Worm (Caenorhabditis elegans) whole organism, L4 larva: ENCODE results near the gene B0334.20.
A peak's percentile ranks its signal among the peaks of the same experiment; 100 is the strongest.

ENCODE experiments used
- F10B5.3 ChIP-seq: sonication (generic microtip); optimal IDR thresholded peaks from 2 replicates; lab custom pipeline; 2016; ENCODE audit warnings: mild to moderate bottlenecking, missing genetic modification characterization, missing compliant biosample characterization
- F26F4.8 ChIP-seq: fragments of 200-800 bp; sonication (Bioruptor generic); conservative IDR thresholded peaks from 2 replicates; pipeline ENCODE4 v1.3.6; 2022; ENCODE audit warnings: missing genetic modification characterization, missing compliant biosample characterization
- F37D6.2 ChIP-seq: sonication (generic microtip); optimal IDR thresholded peaks from 2 replicates; lab custom pipeline; 2016; ENCODE audit warnings: mild to moderate bottlenecking, missing genetic modification characterization, missing compliant biosample characterization
- R02D3.7 ChIP-seq: fragments of 150-350 bp; sonication (generic microtip); optimal IDR thresholded peaks from 3 replicates; lab custom pipeline; 2014; ENCODE audit warnings: missing biosample characterization, missing genetic modification characterization
- Y105C5A.15 ChIP-seq: fragments of 200-800 bp; sonication (Bioruptor generic); IDR thresholded peaks from 2 replicates; pipeline ENCODE4 v1.3.6; 2022; ENCODE audit warnings: missing genetic modification characterization, missing compliant biosample characterization
- Y75B8A.6 ChIP-seq: fragments of 200-800 bp; sonication (Bioruptor generic); IDR thresholded peaks from 2 replicates; pipeline ENCODE4 v1.3.6; 2022; ENCODE audit warnings: missing genetic modification reagents, missing genetic modification characterization, missing compliant biosample characterization
- ZK337.2 ChIP-seq: fragments of 200-800 bp; sonication (Bioruptor generic); IDR thresholded peaks from 2 replicates; pipeline ENCODE4 v1.3.6; 2022; ENCODE audit warnings: missing genetic modification reagents, missing genetic modification characterization, missing compliant biosample characterization
- aha-1 ChIP-seq: fragments of 150-350 bp; peaks from one replicate; lab custom pipeline; 2014; ENCODE audit warnings: missing biosample characterization, missing genetic modification characterization
- arid-1 ChIP-seq: fragments of 200-800 bp; sonication (Bioruptor generic); conservative IDR thresholded peaks from 2 replicates; pipeline ENCODE4 v1.3.6; 2022; ENCODE audit warnings: missing genetic modification reagents, missing genetic modification characterization, missing compliant biosample characterization
- attf-4 ChIP-seq: sonication (generic microtip); optimal IDR thresholded peaks from 3 replicates; lab custom pipeline; 2017; ENCODE audit warnings: missing biosample characterization, missing genetic modification characterization
- ceh-28 ChIP-seq: fragments of 150-350 bp; optimal IDR thresholded peaks from 2 replicates; lab custom pipeline; 2014; ENCODE audit warnings: missing biosample characterization, missing genetic modification reagents, missing genetic modification characterization
- ceh-44 ChIP-seq: fragments of 200-800 bp; sonication (Bioruptor generic); IDR thresholded peaks from 2 replicates; pipeline ENCODE4 v1.3.6; 2022; ENCODE audit warnings: missing genetic modification reagents, missing genetic modification characterization, missing compliant biosample characterization
- daf-12 ChIP-seq: fragments of 150-350 bp; optimal IDR thresholded peaks from 2 replicates; lab custom pipeline; 2014; ENCODE audit warnings: missing biosample characterization, missing genetic modification reagents, missing genetic modification characterization
- daf-8 ChIP-seq: fragments of 200-800 bp; sonication (Bioruptor generic); IDR thresholded peaks from 2 replicates; pipeline ENCODE4 v1.3.6; 2022; ENCODE audit warnings: missing genetic modification characterization, missing compliant biosample characterization
- dmd-6 ChIP-seq: fragments of 200-800 bp; sonication (Bioruptor generic); IDR thresholded peaks from 2 replicates; pipeline ENCODE4 v1.3.6; 2022; ENCODE audit warnings: missing genetic modification reagents, missing genetic modification characterization, missing compliant biosample characterization
- dpl-1 ChIP-seq: fragments of 150-350 bp; optimal IDR thresholded peaks from 2 replicates; lab custom pipeline; 2014; ENCODE audit warnings: missing biosample characterization, missing genetic modification reagents, missing genetic modification characterization
- duxl-1 ChIP-seq: sonication (generic microtip); optimal IDR thresholded peaks from 2 replicates; lab custom pipeline; 2016; ENCODE audit warnings: mild to moderate bottlenecking, missing genetic modification characterization, moderate library complexity, missing compliant biosample characterization; ENCODE audit not compliant: poor library complexity
- dve-1 ChIP-seq: sonication (generic microtip); optimal IDR thresholded peaks from 2 replicates; lab custom pipeline; 2017; ENCODE audit warnings: antibody characterized with exemption, mild to moderate bottlenecking, missing genetic modification characterization, missing compliant biosample characterization; ENCODE audit not compliant: insufficient read depth
- egl-43 ChIP-seq: fragments of 200-800 bp; sonication (Bioruptor generic); IDR thresholded peaks from 2 replicates; pipeline ENCODE4 v1.3.6; 2022; ENCODE audit warnings: missing genetic modification reagents, missing genetic modification characterization, missing compliant biosample characterization
- fkh-10 ChIP-seq: fragments of 150-350 bp; optimal IDR thresholded peaks from 2 replicates; lab custom pipeline; 2014; ENCODE audit warnings: missing biosample characterization, missing genetic modification reagents, missing genetic modification characterization
- hif-1 ChIP-seq, 2 experiments: sonication (generic microtip); optimal IDR thresholded peaks; 2 replicates each; lab custom pipeline; 2016 to 2017; ENCODE audit warnings: missing compliant biosample characterization in 2 of 2, missing genetic modification characterization in 2 of 2, missing genetic modification reagents in 2 of 2, missing genotype in 2 of 2, mild to moderate bottlenecking in 1 of 2
- hlh-11 ChIP-seq: fragments of 200-800 bp; sonication (Bioruptor generic); optimal IDR thresholded peaks from 2 replicates; lab custom pipeline; 2018; ENCODE audit warnings: mild to moderate bottlenecking, missing genetic modification characterization, missing compliant biosample characterization
- hlh-30 ChIP-seq: sonication (generic microtip); optimal IDR thresholded peaks from 2 replicates; lab custom pipeline; 2017; ENCODE audit warnings: antibody characterized with exemption, mild to moderate bottlenecking, missing genetic modification characterization, missing compliant biosample characterization; ENCODE audit not compliant: insufficient read depth
- lim-7 ChIP-seq: fragments of 200-800 bp; sonication (Bioruptor generic); IDR thresholded peaks from 2 replicates; pipeline ENCODE4 v1.3.6; 2022; ENCODE audit warnings: missing genetic modification characterization, missing compliant biosample characterization
- lin-29 ChIP-seq: fragments of 200-800 bp; sonication (Bioruptor generic); IDR thresholded peaks from 2 replicates; pipeline ENCODE4 v1.3.6; 2022; ENCODE audit warnings: missing genetic modification reagents, missing genetic modification characterization, missing compliant biosample characterization
- lin-38 ChIP-seq: fragments of 200-800 bp; sonication (Bioruptor generic); IDR thresholded peaks from 2 replicates; pipeline ENCODE4 v1.3.6; 2022; ENCODE audit warnings: missing genetic modification reagents, missing genetic modification characterization, missing compliant biosample characterization
- lsy-2 ChIP-seq, 2 experiments: fragments of 150-350 bp in 1 of 2; sonication (generic microtip) in 1 of 2; optimal IDR thresholded peaks; 2 replicates each; lab custom pipeline; 2014 to 2017; ENCODE audit warnings: missing biosample characterization in 2 of 2, missing genetic modification characterization in 2 of 2
- mdl-1 ChIP-seq, 2 experiments: fragments of 150-350 bp in 1 of 2; sonication (generic microtip) in 1 of 2; optimal IDR thresholded peaks; 2 replicates each; lab custom pipeline; 2014 to 2017; ENCODE audit warnings: missing biosample characterization in 2 of 2, missing genetic modification characterization in 2 of 2
- mep-1 ChIP-seq: fragments of 150-350 bp; sonication (generic microtip); optimal IDR thresholded peaks from 3 replicates; lab custom pipeline; 2014; ENCODE audit warnings: missing biosample characterization, missing genetic modification characterization
- mes-2 ChIP-seq: sonication (generic microtip); optimal IDR thresholded peaks from 2 replicates; lab custom pipeline; 2016; ENCODE audit warnings: missing genotype, mild to moderate bottlenecking, missing genetic modification characterization, missing compliant biosample characterization; ENCODE audit not compliant: poor library complexity, severe bottlenecking
- nhr-10 ChIP-seq: fragments of 150-350 bp; optimal IDR thresholded peaks from 2 replicates; lab custom pipeline; 2014; ENCODE audit warnings: missing biosample characterization, missing genetic modification characterization
- nhr-102 ChIP-seq: sonication (generic microtip); optimal IDR thresholded peaks from 2 replicates; lab custom pipeline; 2016; ENCODE audit warnings: mild to moderate bottlenecking, missing genetic modification characterization, moderate library complexity, missing compliant biosample characterization
- nhr-11 ChIP-seq: fragments of 150-350 bp; optimal IDR thresholded peaks from 2 replicates; lab custom pipeline; 2014; ENCODE audit warnings: missing biosample characterization, missing genetic modification characterization
- nhr-48 ChIP-seq: sonication (generic microtip); optimal IDR thresholded peaks from 2 replicates; lab custom pipeline; 2016; ENCODE audit warnings: mild to moderate bottlenecking, missing genetic modification characterization, missing compliant biosample characterization
- nhr-76 ChIP-seq: fragments of 150-350 bp; optimal IDR thresholded peaks from 2 replicates; lab custom pipeline; 2014; ENCODE audit warnings: missing biosample characterization, missing genetic modification characterization
- nhr-77 ChIP-seq: fragments of 150-350 bp; optimal IDR thresholded peaks from 2 replicates; lab custom pipeline; 2014; ENCODE audit warnings: missing biosample characterization, missing genetic modification characterization
- saeg-2 ChIP-seq: fragments of 200-800 bp; sonication (Bioruptor generic); IDR thresholded peaks from 2 replicates; pipeline ENCODE4 v1.3.6; 2022; ENCODE audit warnings: missing genetic modification reagents, missing genetic modification characterization, missing compliant biosample characterization
- set-16 ChIP-seq: fragments of 200-800 bp; sonication (Bioruptor generic); IDR thresholded peaks from 2 replicates; pipeline ENCODE4 v1.3.6; 2022; ENCODE audit warnings: missing genetic modification reagents, missing genetic modification characterization, missing compliant biosample characterization
- spr-1 ChIP-seq: sonication (generic microtip); optimal IDR thresholded peaks from 2 replicates; lab custom pipeline; 2016; ENCODE audit warnings: mild to moderate bottlenecking, missing genetic modification characterization, missing compliant biosample characterization
- unc-130 ChIP-seq: sonication (generic microtip); optimal IDR thresholded peaks from 2 replicates; lab custom pipeline; 2016; ENCODE audit warnings: missing genetic modification reagents, missing genetic modification characterization, missing compliant biosample characterization
- unc-39 ChIP-seq: sonication (generic microtip); optimal IDR thresholded peaks from 2 replicates; lab custom pipeline; 2017; ENCODE audit warnings: missing biosample characterization, missing genetic modification characterization
- vab-7 ChIP-seq: fragments of 200-800 bp; sonication (Bioruptor generic); IDR thresholded peaks from 2 replicates; pipeline ENCODE4 v1.3.6; 2022; ENCODE audit warnings: missing genetic modification reagents, missing genetic modification characterization, missing compliant biosample characterization
- zfp-2 ChIP-seq: sonication (generic microtip); optimal IDR thresholded peaks from 2 replicates; lab custom pipeline; 2016; ENCODE audit warnings: mild to moderate bottlenecking, missing genetic modification characterization, missing compliant biosample characterization
- zip-11 ChIP-seq: fragments of 200-800 bp; sonication (Bioruptor generic); IDR thresholded peaks from 2 replicates; pipeline ENCODE4 v1.3.6; 2022; ENCODE audit warnings: missing genetic modification characterization, missing compliant biosample characterization
- zip-2 ChIP-seq: fragments of 150-350 bp; optimal IDR thresholded peaks from 2 replicates; lab custom pipeline; 2014; ENCODE audit warnings: missing biosample characterization, missing genetic modification characterization
- ztf-7 ChIP-seq: fragments of 150-350 bp; optimal IDR thresholded peaks from 2 replicates; lab custom pipeline; 2014; ENCODE audit warnings: missing biosample characterization, missing genetic modification characterization

B0334.20 gene

DNA sequence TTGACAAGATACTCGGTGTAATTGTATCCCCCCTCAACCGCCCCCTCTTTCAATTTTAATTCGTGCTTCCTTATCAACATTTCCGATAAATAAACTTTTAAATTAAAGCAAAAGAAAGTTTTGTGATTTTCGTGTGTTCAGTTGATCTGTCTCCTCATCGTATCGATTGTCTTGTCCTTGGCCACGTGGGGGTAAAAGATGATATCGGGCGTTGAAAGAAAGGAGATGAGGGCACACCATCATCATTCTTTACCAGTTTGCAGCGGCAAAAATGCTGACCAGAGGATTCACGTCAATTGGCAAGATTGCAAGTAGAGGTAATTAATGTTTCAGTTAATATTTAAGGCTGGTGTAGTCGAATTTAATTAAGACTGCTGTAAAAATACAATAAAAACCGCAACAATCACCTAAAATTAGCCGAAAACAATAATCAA, 47.0 kb upstream of the B0334.20 start, which contains the start of gene F54D5.7 (continued):
- TF ChIP-seq arid-1 (GFP tag; lab: Robert Waterston, UW) (peak; percentile 65), Y105C5A.15 (GFP tag; lab: Robert Waterston, UW) (no peak), hlh-30 (tag; lab: Kevin White, UChicago) (peak; percentile 80), nhr-76 (tag; lab: Kevin White, UChicago) (no peak), mep-1 (tag; lab: Kevin White, UChicago) (peak; percentile 77), egl-43 (GFP tag; lab: Robert Waterston, UW) (peak; percentile 79), dpl-1 (GFP tag; lab: Kevin White, UChicago) (peak; percentile 49), zfp-2 (tag; lab: Kevin White, UChicago) (no peak), vab-7 (GFP tag; lab: Robert Waterston, UW) (no peak), ceh-44 (GFP tag; lab: Robert Waterston, UW) (0 out of 2 replicates have a peak, but pooled peaks have one; percentile 19), dve-1 (peak; percentile 77)
- TF ChIP-seq, all 104 proteins: peak for 50

DNA sequence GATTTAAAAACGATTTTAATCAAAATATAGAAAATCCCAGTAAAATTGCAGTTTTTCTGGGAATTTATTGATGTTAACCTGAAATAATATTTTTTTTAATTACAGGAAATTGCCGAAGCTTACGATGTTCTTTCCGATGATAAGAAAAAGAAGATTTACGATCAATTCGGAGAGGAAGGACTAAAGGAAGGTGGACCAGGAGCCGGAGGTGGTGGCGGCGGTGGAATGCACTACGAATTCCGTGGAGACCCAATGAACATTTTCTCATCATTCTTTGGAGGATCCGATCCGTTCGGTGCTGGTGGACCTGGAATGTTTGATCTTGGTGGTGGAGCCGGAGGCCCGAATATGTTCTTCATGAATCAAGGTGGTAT, 45.7 kb upstream of the B0334.20 start:
- TF ChIP-seq attf-4 (tag; lab: Kevin White, UChicago) (no peak), lim-7 (0 out of 2 replicates have a peak, but pooled peaks have one; percentile 21), unc-39 (tag; lab: Kevin White, UChicago) (no peak), dmd-6 (peak; percentile 15; the same call in 1 of the 2 replicates), set-16 (peak; percentile 41), aha-1 (tag; lab: Kevin White, UChicago) (peak; percentile 93)

DNA sequence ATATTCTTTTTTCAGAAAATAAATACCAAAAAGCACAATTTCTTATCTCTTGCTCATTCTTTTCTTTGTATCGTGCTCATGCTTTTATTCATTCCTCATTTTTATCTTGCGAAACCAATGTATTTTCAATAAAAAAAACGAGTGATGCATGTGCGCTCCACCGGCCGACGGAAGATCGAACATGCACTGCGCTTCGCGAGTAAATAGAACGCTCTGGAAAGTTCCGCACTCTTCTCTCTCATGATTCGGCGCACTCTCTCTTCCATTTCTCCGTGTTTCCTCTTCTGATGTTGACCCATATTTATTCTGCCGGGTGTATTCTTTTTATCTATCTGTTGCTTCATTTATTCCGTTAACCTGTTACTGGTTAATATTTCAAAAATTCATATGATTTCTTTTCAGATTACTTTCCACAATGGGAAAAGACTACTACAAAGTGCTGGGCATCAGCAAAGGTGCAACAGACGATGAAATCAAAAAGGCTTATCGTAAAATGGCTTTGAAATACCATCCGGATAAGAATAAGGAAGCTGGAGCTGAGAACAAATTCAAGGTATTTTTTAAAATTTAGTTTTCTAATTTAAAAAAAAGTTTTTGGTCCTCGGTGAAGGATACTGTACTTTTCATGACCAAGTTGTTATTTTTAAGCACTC, 45.2 kb upstream of the B0334.20 start, which contains the start of gene dnj-13:
dnj-13 (plus strand) TSS at position 403 of the 653 bp plus-strand sequence.
- peak; percentile 61 for TF ChIP-seq unc-130 (GFP tag; lab: Kevin White, UChicago)
- peak; percentile 90; the same call in 1 of the 2 replicates for TF ChIP-seq Y75B8A.6 (GFP tag; lab: Robert Waterston, UW)
- peak; percentile 95 for TF ChIP-seq duxl-1 (tag; lab: Kevin White, UChicago)
- TF ChIP-seq lin-29 (GFP tag; lab: Robert Waterston, UW) = peak; percentile 91
- peak; percentile 91 for TF ChIP-seq F37D6.2
- peak; percentile 79 for TF ChIP-seq zip-2 (tag; lab: Kevin White, UChicago)
- TF ChIP-seq arid-1 (GFP tag; lab: Robert Waterston, UW) = peak; percentile 97
- TF ChIP-seq egl-43 (GFP tag; lab: Robert Waterston, UW) = peak; percentile 95
- no peak for TF ChIP-seq ceh-28 (tag; lab: Kevin White, UChicago)
- peak; percentile 93 for TF ChIP-seq saeg-2 (GFP tag; lab: Robert Waterston, UW)
- no peak for TF ChIP-seq R02D3.7 (tag; lab: Kevin White, UChicago)
- peak; percentile 95 for TF ChIP-seq spr-1
- no peak for TF ChIP-seq daf-12 (tag; lab: Kevin White, UChicago)
- TF ChIP-seq nhr-11 (tag; lab: Kevin White, UChicago) = peak; percentile 96
- TF ChIP-seq hif-1 (tag; optimal IDR thresholded peaks at IDR 0.05; lab: Kevin White, UChicago) = peak; percentile 77 to 92
- TF ChIP-seq zip-11 (GFP tag; lab: Robert Waterston, UW) = 0 out of 2 replicates have a peak, but pooled peaks have one; percentile 20
- TF ChIP-seq mes-2 (tag; lab: Kevin White, UChicago) = peak; percentile 94
- TF ChIP-seq F10B5.3 (tag; lab: Kevin White, UChicago) = peak; percentile 89
- peak; percentile 88 to 94 for TF ChIP-seq lsy-2 (tag; optimal IDR thresholded peaks at IDR 0.05; lab: Kevin White, UChicago)
- peak; percentile 63 for TF ChIP-seq nhr-10 (tag; lab: Kevin White, UChicago)
- no peak for TF ChIP-seq daf-8 (GFP tag; lab: Robert Waterston, UW)
- TF ChIP-seq nhr-77 (tag; lab: Kevin White, UChicago) = peak; percentile 90
- TF ChIP-seq hlh-11 (tag; lab: Kevin White, UChicago) = peak; percentile 96
- TF ChIP-seq hlh-30 (tag; lab: Kevin White, UChicago) = peak; percentile 96
- peak; percentile 73 for TF ChIP-seq fkh-10 (GFP tag; lab: Kevin White, UChicago)
- TF ChIP-seq F26F4.8 (GFP tag; lab: Robert Waterston, UW) = no peak
- no peak for TF ChIP-seq ZK337.2 (GFP tag; lab: Robert Waterston, UW)
- TF ChIP-seq ztf-7 = peak; percentile 39
- TF ChIP-seq mdl-1 (tag; optimal IDR thresholded peaks at IDR 0.05; lab: Kevin White, UChicago) = peak; percentile 75 to 76
- TF ChIP-seq lin-38 (GFP tag; lab: Robert Waterston, UW) = peak; percentile 99
- TF ChIP-seq lim-7 = peak; percentile 66
- TF ChIP-seq nhr-102 = peak; percentile 93
- peak; percentile 89 for TF ChIP-seq nhr-48 (tag; lab: Kevin White, UChicago)
